Worm (Caenorhabditis elegans) whole organism, L4/young adult: ENCODE data around the gene mrpl-39.

Source experiments
- W03F9.2 ChIP-seq: fragments of 150-350 bp; optimal IDR thresholded peaks from 2 replicates; lab custom pipeline; 2014; ENCODE audit warnings: missing biosample characterization, missing genetic modification characterization
- dao-5 ChIP-seq: sonication (generic microtip); optimal IDR thresholded peaks from 2 replicates; lab custom pipeline; 2016; ENCODE audit warnings: missing genotype, missing genetic modification characterization, moderate library complexity, missing compliant biosample characterization
- him-1 ChIP-seq: sonication (generic microtip); optimal IDR thresholded peaks from 2 replicates; lab custom pipeline; 2016; ENCODE audit warnings: missing genotype, missing genetic modification reagents, missing genetic modification characterization, missing compliant biosample characterization

- no peak for TF ChIP-seq dao-5 (tag; lab: Kevin White, UChicago)
- TF ChIP-seq W03F9.2 (tag; lab: Kevin White, UChicago): no peak
- TF ChIP-seq him-1 (tag; lab: Kevin White, UChicago): no peak
Observed at ce11 chrV:1864997-1865396, 43.6 kb downstream of the mrpl-39 start.
